Worm (Caenorhabditis elegans) whole organism, L4/young adult: ENCODE measurements around the gene bli-1.

Experiments
- W03F9.2 ChIP-seq: fragments of 150-350 bp; optimal IDR thresholded peaks from 2 replicates; lab custom pipeline; 2014; ENCODE audit warnings: missing biosample characterization, missing genetic modification characterization
- dao-5 ChIP-seq: sonication (generic microtip); optimal IDR thresholded peaks from 2 replicates; lab custom pipeline; 2016; ENCODE audit warnings: missing genotype, missing genetic modification characterization, moderate library complexity, missing compliant biosample characterization
- him-1 ChIP-seq: sonication (generic microtip); optimal IDR thresholded peaks from 2 replicates; lab custom pipeline; 2016; ENCODE audit warnings: missing genotype, missing genetic modification reagents, missing genetic modification characterization, missing compliant biosample characterization

- TF ChIP-seq W03F9.2 (tag; lab: Kevin White, UChicago) = no peak
- no peak for TF ChIP-seq dao-5 (tag; lab: Kevin White, UChicago)
- TF ChIP-seq him-1 = no peak
These were observed 22.8 kb downstream of the bli-1 start, which contains the start of gene glb-12 for ce11 chrII:10731552-10731951.
